Fruit fly (Drosophila melanogaster): Measurements from ENCODE around the gene ogre.

ogre gene

DNA sequence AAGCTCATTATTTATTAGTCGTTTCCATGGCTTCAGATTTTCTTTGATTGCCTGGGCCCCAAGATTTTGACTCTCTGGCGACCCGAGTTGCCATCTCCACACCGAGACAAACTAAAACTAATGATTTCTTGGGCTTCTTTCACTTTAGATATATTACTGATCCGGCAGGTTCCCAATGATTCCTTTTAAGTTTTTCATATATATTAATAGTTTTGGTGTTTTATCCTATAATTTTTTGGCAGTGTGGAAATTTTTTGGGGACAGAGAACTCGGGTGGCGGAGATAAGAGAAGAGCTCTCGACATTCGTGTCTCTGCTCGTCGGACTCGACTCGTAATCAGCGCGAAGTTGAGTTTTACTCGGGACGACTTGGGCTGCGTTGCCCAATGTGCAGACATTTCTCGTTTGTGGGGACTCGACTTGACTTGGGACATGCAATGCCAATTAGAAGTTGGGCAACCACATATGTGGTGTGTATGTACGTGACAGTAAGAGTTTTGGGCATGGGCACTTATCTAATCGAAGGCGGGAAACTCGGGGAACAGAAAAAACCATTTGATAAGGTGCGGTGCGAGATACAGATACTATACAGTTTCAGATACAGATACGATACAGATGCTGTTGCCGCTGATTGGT lies 10.1 kb upstream of the ogre start (continued):
- TF ChIP-seq Poxn (GFP tag; IDR thresholded peaks at IDR 0.05): no peak
- peak; percentile 53 for TF ChIP-seq Sox102F (GFP tag; optimal IDR thresholded peaks at IDR 0.05)
- TF ChIP-seq kni (GFP tag; optimal IDR thresholded peaks at IDR 0.05): no peak
- peak; percentile 55 for TF ChIP-seq CG11695 (GFP tag; IDR thresholded peaks at IDR 0.05)
- no peak for TF ChIP-seq fd102C (GFP tag; optimal IDR thresholded peaks at IDR 0.05)
- peak; percentile 39 for TF ChIP-seq org-1 (GFP tag; optimal IDR thresholded peaks at IDR 0.05)
- peak; percentile 29 for TF ChIP-seq phol (tag; optimal IDR thresholded peaks at IDR 0.05)
- no peak for TF ChIP-seq CG11723 (GFP tag; optimal IDR thresholded peaks at IDR 0.05)
- TF ChIP-seq Usf (GFP tag; optimal IDR thresholded peaks at IDR 0.05): no peak
- TF ChIP-seq D19A (tag; optimal IDR thresholded peaks at IDR 0.05): peak; percentile 53
- peak; percentile 37 for TF ChIP-seq CG6254 (GFP tag; optimal IDR thresholded peaks at IDR 0.05)
- TF ChIP-seq grn (GFP tag; optimal IDR thresholded peaks at IDR 0.05): peak; percentile 57
- peak; percentile 70 for TF ChIP-seq row (GFP tag; IDR thresholded peaks at IDR 0.05)
- TF ChIP-seq cwo (GFP tag; optimal IDR thresholded peaks at IDR 0.05): peak; percentile 40
- TF ChIP-seq CG8281 (tag; optimal IDR thresholded peaks at IDR 0.05): no peak
- TF ChIP-seq sens-2 (GFP tag; IDR thresholded peaks at IDR 0.05): no peak
- TF ChIP-seq bab2 (GFP tag; optimal IDR thresholded peaks at IDR 0.05): peak; percentile 41
- TF ChIP-seq CG4282 (GFP tag; optimal IDR thresholded peaks at IDR 0.05): no peak
- TF ChIP-seq CG7963 (GFP tag; IDR thresholded peaks at IDR 0.05; ENCODE audit: partially characterized antibody): no peak
- TF ChIP-seq CG3407 (GFP tag; optimal IDR thresholded peaks at IDR 0.05): no peak
- TF ChIP-seq CG8290 (GFP tag; optimal IDR thresholded peaks at IDR 0.05): no peak
- peak; percentile 1 to 9 for TF ChIP-seq CG8290 (tag; optimal IDR thresholded peaks at IDR 0.05)
- no peak for TF ChIP-seq CG12219 (GFP tag; optimal IDR thresholded peaks at IDR 0.05)
- TF ChIP-seq da (GFP tag; optimal IDR thresholded peaks at IDR 0.05): no peak
- no peak for TF ChIP-seq hth (optimal IDR thresholded peaks at IDR 0.05)
- TF ChIP-seq stwl (tag; optimal IDR thresholded peaks at IDR 0.05): no peak
- TF ChIP-seq CG3163 (GFP tag; optimal IDR thresholded peaks at IDR 0.05): no peak
- no peak for TF ChIP-seq CG2129 (GFP tag; IDR thresholded peaks at IDR 0.05; ENCODE audit: partially characterized antibody)
- TF ChIP-seq gsb (GFP tag; IDR thresholded peaks at IDR 0.05): no peak
- TF ChIP-seq hb (GFP tag; IDR thresholded peaks at IDR 0.05; ENCODE audit: partially characterized antibody): no peak
- TF ChIP-seq CG4707 (GFP tag; optimal IDR thresholded peaks at IDR 0.05): no peak
- no peak for TF ChIP-seq CG10274 (GFP tag; optimal IDR thresholded peaks at IDR 0.05)
- no peak for TF ChIP-seq klu (GFP tag; IDR thresholded peaks at IDR 0.05)
- no peak for TF ChIP-seq CG4854 (GFP tag; optimal IDR thresholded peaks at IDR 0.05)
- TF ChIP-seq chinmo (GFP tag; IDR thresholded peaks at IDR 0.05; ENCODE audit: partially characterized antibody): peak; percentile 64; the same call in 1 of the 4 replicates
- peak; percentile 72 for TF ChIP-seq CG17361 (GFP tag; IDR thresholded peaks at IDR 0.05)
- peak; percentile 63 for TF ChIP-seq ranshi (GFP tag; IDR thresholded peaks at IDR 0.05)
- TF ChIP-seq pzg (GFP tag; optimal IDR thresholded peaks at IDR 0.05): no peak
- no peak for TF ChIP-seq Taf1 (GFP tag; IDR thresholded peaks at IDR 0.05)
- peak; percentile 7 for TF ChIP-seq mirr (GFP tag; optimal IDR thresholded peaks at IDR 0.05)
- TF ChIP-seq emc (GFP tag; optimal IDR thresholded peaks at IDR 0.05): no peak
- no peak for TF ChIP-seq CG10431 (GFP tag; optimal IDR thresholded peaks at IDR 0.05)
- TF ChIP-seq CG6272 (GFP tag; IDR thresholded peaks at IDR 0.05): no peak
- TF ChIP-seq CG2889 (GFP tag; IDR thresholded peaks at IDR 0.05): no peak
- 0 out of 2 replicates have a peak, but pooled peaks have one; percentile 10 for TF ChIP-seq CG16779 (GFP tag; IDR thresholded peaks at IDR 0.05)
- no peak for TF ChIP-seq jumu (GFP tag; optimal IDR thresholded peaks at IDR 0.05)
- 0 out of 3 replicates have a peak, but pooled peaks have one; percentile 62 for TF ChIP-seq CG34422 (GFP tag; IDR thresholded peaks at IDR 0.05)
- peak; percentile 75 for TF ChIP-seq CG31441 (GFP tag; IDR thresholded peaks at IDR 0.05)
- no peak for TF ChIP-seq pb (GFP tag; optimal IDR thresholded peaks at IDR 0.05)
- TF ChIP-seq Dip2 (GFP tag; IDR thresholded peaks at IDR 0.05): no peak
- peak; percentile 46 for TF ChIP-seq CG17829 (tag; optimal IDR thresholded peaks at IDR 0.05)

Data from whole organism, embryonic.